Fruit fly (Drosophila melanogaster): ENCODE measurements around the gene CG9555.

Gene CG9555

dm6 chr2L:8993650-8994441, 2.3 kb downstream of the CG9555 start, which contains the start of gene CG17906 (continued):
- TF ChIP-seq CG11085 (GFP tag; IDR thresholded peaks at IDR 0.05) (no peak), CG4707 (GFP tag; optimal IDR thresholded peaks at IDR 0.05) (no peak), E2f1 (GFP tag; IDR thresholded peaks at IDR 0.05) (no peak), nerfin-2 (GFP tag; IDR thresholded peaks at IDR 0.05; ENCODE audit: partially characterized antibody) (no peak), CG14965 (GFP tag; optimal IDR thresholded peaks at IDR 0.05; ENCODE audit: borderline replicate concordance) (no peak), CG14667 (GFP tag; IDR thresholded peaks at IDR 0.05) (no peak), CG7745 (tag; optimal IDR thresholded peaks at IDR 0.05) (no peak), sd (tag; optimal IDR thresholded peaks at IDR 0.05) (peak; percentile 67), exex (tag; optimal IDR thresholded peaks at IDR 0.05) (peak; percentile 92), CG7556 (GFP tag; optimal IDR thresholded peaks at IDR 0.05) (no peak), lbe (GFP tag; optimal IDR thresholded peaks at IDR 0.05) (no peak), CG31365 (tag; optimal IDR thresholded peaks at IDR 0.05) (no peak), CG15073 (GFP tag; optimal IDR thresholded peaks at IDR 0.05) (no peak), zen (tag; optimal IDR thresholded peaks at IDR 0.05) (no peak), CG6654 (GFP tag; optimal IDR thresholded peaks at IDR 0.05) (no peak), HLHmδ (GFP tag; optimal IDR thresholded peaks at IDR 0.05) (no peak), Oaz (GFP tag; IDR thresholded peaks at IDR 0.05) (no peak), CG10431 (GFP tag; optimal IDR thresholded peaks at IDR 0.05) (no peak), sug (tag; optimal IDR thresholded peaks at IDR 0.05) (peak; percentile 98), Lpt (GFP tag; optimal IDR thresholded peaks at IDR 0.05) (no peak)

dm6 chr2L:8997285-8997684, 5.8 kb downstream of the CG9555 start, which contains the start of the genes alien and CG18661:
Gene alien (minus strand): TSS chr2L:8997379.
Gene CG18661 (plus strand): TSS chr2L:8997605.
- TF ChIP-seq fd64A (GFP tag; optimal IDR thresholded peaks at IDR 0.05) (no peak), knrl (GFP tag; IDR thresholded peaks at IDR 0.05; ENCODE audit: partially characterized antibody) (peak; percentile 78), CG32767 (GFP tag; IDR thresholded peaks at IDR 0.05) (peak; percentile 82), H2.0 (GFP tag; IDR thresholded peaks at IDR 0.05) (peak; percentile 98), CG12219 (GFP tag; optimal IDR thresholded peaks at IDR 0.05) (peak; percentile 53), B-H2 (GFP tag; optimal IDR thresholded peaks at IDR 0.05) (peak; percentile 48), ems (GFP tag; optimal IDR thresholded peaks at IDR 0.05) (peak; percentile 91), CG3065 (GFP tag; optimal IDR thresholded peaks at IDR 0.05) (no peak), CG10209 (GFP tag; optimal IDR thresholded peaks at IDR 0.05) (peak; percentile 83), gcm2 (GFP tag; optimal IDR thresholded peaks at IDR 0.05) (peak; percentile 86), wek (GFP tag; optimal IDR thresholded peaks at IDR 0.05) (no peak), CG12744 (GFP tag; optimal IDR thresholded peaks at IDR 0.05) (peak; percentile 91), insv (GFP tag; optimal IDR thresholded peaks at IDR 0.05) (peak in 1 of 2 experiments; percentile 74), Nf-YA (GFP tag; IDR thresholded peaks at IDR 0.05) (peak; percentile 83), yki (optimal IDR thresholded peaks at IDR 0.05) (peak; percentile 3), Mrtf (GFP tag; IDR thresholded peaks at IDR 0.05) (peak; percentile 81), CG16863 (GFP tag; optimal IDR thresholded peaks at IDR 0.05) (peak; percentile 40), rib (GFP tag; IDR thresholded peaks at IDR 0.05) (peak; percentile 80; the same call in 1 of the 2 replicates), Hsf (GFP tag; optimal IDR thresholded peaks at IDR 0.05) (peak; percentile 85), HmgZ (tag; optimal IDR thresholded peaks at IDR 0.05) (peak; percentile 78), Bteb2 (GFP tag; optimal IDR thresholded peaks at IDR 0.05) (peak; percentile 67), ftz-f1 (GFP tag; optimal IDR thresholded peaks at IDR 0.05) (peak; percentile 14), Mad (GFP tag; optimal IDR thresholded peaks at IDR 0.05) (peak; percentile 64), ro (GFP tag; IDR thresholded peaks at IDR 0.05) (peak; percentile 65), mld (GFP tag; IDR thresholded peaks at IDR 0.05; ENCODE audit: partially characterized antibody) (no peak), pros (GFP tag; optimal IDR thresholded peaks at IDR 0.05) (no peak), CG17829 (tag; optimal IDR thresholded peaks at IDR 0.05) (peak; percentile 64), CG11085 (GFP tag; IDR thresholded peaks at IDR 0.05) (peak; percentile 86), Six4 (GFP tag; optimal IDR thresholded peaks at IDR 0.05) (peak; percentile 45), dm (GFP tag; optimal IDR thresholded peaks at IDR 0.05) (peak; percentile 88), Dad (GFP tag; optimal IDR thresholded peaks at IDR 0.05) (peak; percentile 59)

All from whole organism, embryonic.